Worm (Caenorhabditis elegans) whole organism, L3 larva: ENCODE measurements around the gene xbx-3.

Experiments
- ZK546.5 ChIP-seq: sonication (generic microtip); optimal IDR thresholded peaks from 2 replicates; lab custom pipeline; 2017; ENCODE audit warnings: missing biosample characterization, missing genetic modification characterization
- jun-1 ChIP-seq: fragments of 150-350 bp; optimal IDR thresholded peaks from 2 replicates; lab custom pipeline; 2014; ENCODE audit warnings: missing biosample characterization, missing genetic modification reagents, missing genetic modification characterization
- lin-15B ChIP-seq: fragments of 150-350 bp; optimal IDR thresholded peaks from 2 replicates; lab custom pipeline; 2014; ENCODE audit warnings: missing biosample characterization, missing genetic modification characterization
- nhr-11 ChIP-seq: fragments of 150-350 bp; optimal IDR thresholded peaks from 2 replicates; lab custom pipeline; 2014; ENCODE audit warnings: missing biosample characterization, missing genetic modification characterization
- snpc-4 ChIP-seq: fragments of 150-350 bp; optimal IDR thresholded peaks from 2 replicates; lab custom pipeline; 2014; ENCODE audit warnings: missing biosample characterization, missing genetic modification characterization
- ztf-11 ChIP-seq: fragments of 150-350 bp; optimal IDR thresholded peaks from 2 replicates; lab custom pipeline; 2014; ENCODE audit warnings: missing biosample characterization, missing genetic modification characterization

DNA sequence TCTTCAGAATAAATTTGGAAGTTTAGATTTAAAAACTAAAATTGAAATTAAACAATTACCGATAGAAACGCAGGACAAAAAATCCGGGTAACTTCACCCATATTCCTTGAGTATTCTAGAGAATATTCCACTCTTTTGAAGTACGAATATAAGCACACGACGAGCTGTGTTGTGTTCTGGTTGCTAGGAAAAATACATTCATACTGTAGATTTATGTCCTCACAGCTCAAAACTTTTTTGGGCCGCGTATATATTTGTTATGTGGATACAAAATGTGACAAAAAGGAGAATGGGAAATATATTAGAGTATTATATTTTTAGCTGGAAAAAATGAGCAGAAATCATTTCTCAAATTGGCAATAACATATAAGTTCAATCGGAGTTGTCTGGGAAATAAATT, 2.5 kb upstream of the xbx-3 start, which contains the start of gene M04D8.5:
- no peak for TF ChIP-seq nhr-11
- no peak for TF ChIP-seq ztf-11 (tag; lab: Kevin White, UChicago)
- TF ChIP-seq ZK546.5 (tag; lab: Kevin White, UChicago) = no peak
- no peak for TF ChIP-seq jun-1 (tag; lab: Kevin White, UChicago)
- TF ChIP-seq snpc-4 (tag; lab: Kevin White, UChicago) = no peak
- no peak for TF ChIP-seq lin-15B
